Worm (Caenorhabditis elegans): ENCODE results near the gene Y50D4C.12.

- TF ChIP-seq hlh-1 (tag; optimal IDR thresholded peaks at IDR 0.05) (no peak), snpc-4 (tag; optimal IDR thresholded peaks at IDR 0.05) (no peak), nhr-237 (tag; optimal IDR thresholded peaks at IDR 0.05) (no peak), ztf-11 (tag; optimal IDR thresholded peaks at IDR 0.05) (no peak), elt-1 (tag; optimal IDR thresholded peaks at IDR 0.05; ENCODE audit: borderline replicate concordance, insufficient read depth) (no peak), nhr-76 (tag; optimal IDR thresholded peaks at IDR 0.05) (no peak), mab-5 (tag; optimal IDR thresholded peaks at IDR 0.05) (no peak), unc-39 (tag; optimal IDR thresholded peaks at IDR 0.05) (no peak), lin-13 (tag; optimal IDR thresholded peaks at IDR 0.05) (no peak), mep-1 (tag; optimal IDR thresholded peaks at IDR 0.05) (no peak), nhr-28 (tag; optimal IDR thresholded peaks at IDR 0.05) (no peak), pha-4 (tag; optimal IDR thresholded peaks at IDR 0.05) (no peak), elt-3 (tag; optimal IDR thresholded peaks at IDR 0.05) (no peak), unc-120 (tag; optimal IDR thresholded peaks at IDR 0.05; ENCODE audit: poor library complexity, severe bottlenecking) (no peak)
Observed at ce11 chrV:979698-980097, 2.7 kb upstream of the Y50D4C.12 start.

Data from whole organism, mixed stage, embryonic.